Fruit fly (Drosophila melanogaster) whole organism, pupa: ENCODE data around the gene CG4757.

Experiments
- CG15710 ChIP-seq: fragments of 200-800 bp; sonication (Bioruptor generic); optimal IDR thresholded peaks from 2 replicates; lab custom pipeline; 2018; ENCODE audit warnings: missing biosample characterization, mild to moderate bottlenecking, missing genetic modification characterization, moderate library complexity
- CG8301 ChIP-seq: fragments of 200-800 bp; sonication (Bioruptor generic); optimal IDR thresholded peaks from 2 replicates; lab custom pipeline; 2018; ENCODE audit warnings: missing biosample characterization, mild to moderate bottlenecking, missing genetic modification characterization
- Snoo ChIP-seq: fragments of 200-800 bp; sonication (Bioruptor generic); optimal IDR thresholded peaks from 3 replicates; lab custom pipeline; 2017; ENCODE audit warnings: missing biosample characterization, mild to moderate bottlenecking, missing genetic modification characterization, inconsistent platforms

dm6 chr3R:11156858-11157257 is 4.1 kb upstream of the CG4757 start, which contains the start of gene Ugt302C1:
- TF ChIP-seq Snoo (tag; lab: Kevin White, UChicago) (no peak), CG8301 (tag; lab: Kevin White, UChicago) (no peak), CG15710 (tag; lab: Kevin White, UChicago) (no peak)
